Fruit fly (Drosophila melanogaster) whole organism, embryonic: ENCODE data around the gene Bicra.
A peak's percentile ranks its signal among the peaks of the same experiment; 100 is the strongest.

Experiments used
- Ada2b ChIP-seq: fragments of 200-800 bp; sonication (Bioruptor generic); IDR thresholded peaks from 2 replicates; pipeline ENCODE4 v1.3.6; 2022; ENCODE audit warnings: missing biosample characterization, missing genetic modification characterization
- B-H2 ChIP-seq: fragments of 200-800 bp; sonication (Bioruptor generic); optimal IDR thresholded peaks from 2 replicates; lab custom pipeline; 2018; ENCODE audit warnings: missing biosample characterization, mild to moderate bottlenecking, missing genetic modification characterization
- BEAF-32 ChIP-seq: fragments of 200-800 bp; sonication (Bioruptor generic); optimal IDR thresholded peaks from 3 replicates; lab custom pipeline; 2017; ENCODE audit warnings: missing biosample characterization, missing genetic modification characterization, mild to moderate bottlenecking, moderate library complexity, missing genetic modification reagents
- CG10274 ChIP-seq: fragments of 200-800 bp; sonication (Bioruptor generic); optimal IDR thresholded peaks from 3 replicates; lab custom pipeline; 2017; ENCODE audit warnings: missing biosample characterization, mild to moderate bottlenecking, missing genetic modification characterization
- CG10979 ChIP-seq: fragments of 200-800 bp; sonication (Bioruptor generic); optimal IDR thresholded peaks from 2 replicates; lab custom pipeline; 2018; ENCODE audit warnings: missing biosample characterization, mild to moderate bottlenecking, missing genetic modification characterization, moderate library complexity
- CG11085 ChIP-seq: fragments of 200-800 bp; sonication (Bioruptor generic); IDR thresholded peaks from 2 replicates; pipeline ENCODE4 v1.3.6; 2022; ENCODE audit warnings: missing biosample characterization, missing genetic modification characterization
- CG11456 ChIP-seq: fragments of 200-800 bp; sonication (Bioruptor generic); IDR thresholded peaks from 3 replicates; pipeline ENCODE4 v1.3.6; 2022; ENCODE audit warnings: missing biosample characterization, missing genetic modification characterization
- CG11504 ChIP-seq: fragments of 200-800 bp; sonication (Bioruptor generic); optimal IDR thresholded peaks from 3 replicates; lab custom pipeline; 2019; ENCODE audit warnings: missing biosample characterization, mild to moderate bottlenecking, missing genetic modification characterization, moderate library complexity
- CG12659 ChIP-seq: fragments of 200-800 bp; sonication (Bioruptor generic); optimal IDR thresholded peaks from 3 replicates; lab custom pipeline; 2017; ENCODE audit warnings: mild to moderate bottlenecking, missing biosample characterization, missing genetic modification reagents, missing genetic modification characterization
- CG12769 ChIP-seq: fragments of 200-800 bp; sonication (Bioruptor generic); optimal IDR thresholded peaks from 2 replicates; lab custom pipeline; 2019; ENCODE audit warnings: missing biosample characterization, mild to moderate bottlenecking, missing genetic modification characterization, moderate library complexity
- CG16813 ChIP-seq: fragments of 200-800 bp; sonication (Bioruptor generic); IDR thresholded peaks from 3 replicates; pipeline ENCODE4 v1.3.6; 2022; ENCODE audit warnings: missing biosample characterization, missing genetic modification characterization; ENCODE audit not compliant: partially characterized antibody
- CG16863 ChIP-seq: fragments of 200-800 bp; sonication (Bioruptor generic); optimal IDR thresholded peaks from 3 replicates; lab custom pipeline; 2016; ENCODE audit warnings: missing biosample characterization, missing genetic modification characterization
- CG17361 ChIP-seq: fragments of 200-800 bp; sonication (Bioruptor generic); IDR thresholded peaks from 3 replicates; pipeline ENCODE4 v1.3.6; 2022; ENCODE audit warnings: missing biosample characterization, missing genetic modification characterization
- CG2129 ChIP-seq: fragments of 200-800 bp; sonication (Bioruptor generic); IDR thresholded peaks from 2 replicates; pipeline ENCODE4 v1.3.6; 2022; ENCODE audit warnings: missing biosample characterization, missing genetic modification characterization; ENCODE audit not compliant: partially characterized antibody
- CG30020 ChIP-seq: fragments of 200-800 bp; optimal IDR thresholded peaks from 2 replicates; lab custom pipeline; 2019; ENCODE audit warnings: missing biosample characterization, mild to moderate bottlenecking, missing genetic modification characterization, moderate library complexity
- CG30431 ChIP-seq: fragments of 200-800 bp; sonication (Bioruptor generic); optimal IDR thresholded peaks from 2 replicates; lab custom pipeline; 2017; ENCODE audit warnings: missing biosample characterization, missing genetic modification characterization
- CG32532 ChIP-seq: fragments of 200-800 bp; sonication (Bioruptor generic); IDR thresholded peaks from 2 replicates; pipeline ENCODE4 v1.3.6; 2022; ENCODE audit warnings: missing biosample characterization, missing genetic modification characterization
- CG33213 ChIP-seq: fragments of 200-800 bp; sonication (Bioruptor generic); optimal IDR thresholded peaks from 3 replicates; lab custom pipeline; 2016; ENCODE audit warnings: missing biosample characterization, missing genetic modification characterization
- CG3407 ChIP-seq: fragments of 200-800 bp; sonication (Bioruptor generic); optimal IDR thresholded peaks from 2 replicates; lab custom pipeline; 2018; ENCODE audit warnings: missing biosample characterization, mild to moderate bottlenecking, missing genetic modification characterization
- CG4328 ChIP-seq: fragments of 200-800 bp; sonication (Bioruptor generic); optimal IDR thresholded peaks from 3 replicates; lab custom pipeline; 2017; ENCODE audit warnings: missing biosample characterization, missing genetic modification reagents, missing genetic modification characterization
- CG7271 ChIP-seq: fragments of 200-800 bp; sonication (Bioruptor generic); optimal IDR thresholded peaks from 2 replicates; lab custom pipeline; 2018; ENCODE audit warnings: missing biosample characterization, mild to moderate bottlenecking, missing genetic modification characterization, moderate library complexity
- CG8089 ChIP-seq: fragments of 200-800 bp; sonication (Bioruptor generic); optimal IDR thresholded peaks from 3 replicates; lab custom pipeline; 2016; ENCODE audit warnings: missing biosample characterization, missing genetic modification characterization
- CG8359 ChIP-seq: fragments of 200-800 bp; sonication (Bioruptor generic); optimal IDR thresholded peaks from 2 replicates; lab custom pipeline; 2017; ENCODE audit warnings: missing biosample characterization, mild to moderate bottlenecking, missing genetic modification characterization, borderline replicate concordance
- CG9215 ChIP-seq: fragments of 200-800 bp; sonication (Bioruptor generic); IDR thresholded peaks from 2 replicates; pipeline ENCODE4 v1.3.6; 2022; ENCODE audit warnings: missing biosample characterization, missing genetic modification characterization
- CG9817 ChIP-seq: fragments of 200-800 bp; sonication (Bioruptor generic); optimal IDR thresholded peaks from 2 replicates; lab custom pipeline; 2018; ENCODE audit warnings: missing biosample characterization, mild to moderate bottlenecking, missing genetic modification characterization, moderate library complexity
- CHES-1-like ChIP-seq: fragments of 200-800 bp; sonication (Bioruptor generic); optimal IDR thresholded peaks from 2 replicates; lab custom pipeline; 2016; ENCODE audit warnings: missing biosample characterization, missing genetic modification characterization
- Elba2 ChIP-seq: fragments of 200-800 bp; sonication (Bioruptor generic); optimal IDR thresholded peaks from 3 replicates; lab custom pipeline; 2016; ENCODE audit warnings: missing biosample characterization, missing genetic modification characterization
- Fer2 ChIP-seq: fragments of 200-800 bp; sonication (Bioruptor generic); optimal IDR thresholded peaks from 2 replicates; lab custom pipeline; 2018; ENCODE audit warnings: missing biosample characterization, mild to moderate bottlenecking, missing genetic modification characterization, moderate library complexity
- HmgD ChIP-seq: fragments of 200-800 bp; sonication (Bioruptor generic); optimal IDR thresholded peaks from 3 replicates; lab custom pipeline; 2016; ENCODE audit warnings: missing biosample characterization, missing genetic modification characterization
- HmgZ ChIP-seq: fragments of 200-800 bp; sonication (Bioruptor generic); optimal IDR thresholded peaks from 2 replicates; lab custom pipeline; 2018; ENCODE audit warnings: missing biosample characterization, mild to moderate bottlenecking, missing genetic modification characterization
- Med ChIP-seq: fragments of 200-800 bp; sonication (Bioruptor generic); peaks from one replicate; lab custom pipeline; 2016; ENCODE audit warnings: missing biosample characterization, missing genetic modification characterization, mild to moderate bottlenecking, inconsistent platforms, moderate library complexity
- NC2β ChIP-seq: fragments of 200-800 bp; sonication (Bioruptor generic); optimal IDR thresholded peaks from 2 replicates; lab custom pipeline; 2016; ENCODE audit warnings: missing biosample characterization, missing genetic modification characterization
- Sox102F ChIP-seq: fragments of 200-800 bp; sonication (Bioruptor generic); optimal IDR thresholded peaks from 2 replicates; lab custom pipeline; 2018; ENCODE audit warnings: missing biosample characterization, mild to moderate bottlenecking, missing genetic modification characterization, moderate library complexity
- Stat92E ChIP-seq, 3 experiments: fragments of >200 bp in 2 of 3; fragments of 200-800 bp in 1 of 3; sonication (Bioruptor generic) in 1 of 3; optimal IDR thresholded peaks; 2 replicates each; lab custom pipeline; 2017 to 2019; ENCODE audit warnings: missing biosample characterization in 3 of 3, missing genetic modification characterization in 3 of 3, mild to moderate bottlenecking in 1 of 3, moderate library complexity in 1 of 3
- aop ChIP-seq: fragments of 200-800 bp; sonication (Bioruptor generic); IDR thresholded peaks from 2 replicates; pipeline ENCODE4 v1.3.6; 2022; ENCODE audit warnings: missing biosample characterization, missing genetic modification characterization
- caup ChIP-seq: fragments of 200-800 bp; sonication (Bioruptor generic); optimal IDR thresholded peaks from 3 replicates; lab custom pipeline; 2017; ENCODE audit warnings: missing biosample characterization, mild to moderate bottlenecking, missing genetic modification characterization, moderate library complexity; ENCODE audit not compliant: severe bottlenecking
- chn ChIP-seq: fragments of 200-800 bp; sonication (Bioruptor generic); optimal IDR thresholded peaks from 2 replicates; lab custom pipeline; 2016; ENCODE audit warnings: missing biosample characterization, missing genetic modification characterization
- danr ChIP-seq: fragments of 200-800 bp; sonication (Bioruptor generic); IDR thresholded peaks from 2 replicates; pipeline ENCODE4 v1.3.6; 2022; ENCODE audit warnings: missing biosample characterization, missing genetic modification characterization
- dysf ChIP-seq: fragments of 200-800 bp; sonication (Bioruptor generic); IDR thresholded peaks from 3 replicates; pipeline ENCODE4 v1.3.6; 2022; ENCODE audit warnings: missing biosample characterization, missing genetic modification characterization
- exex ChIP-seq: fragments of 200-800 bp; sonication (Bioruptor generic); optimal IDR thresholded peaks from 4 replicates; lab custom pipeline; 2018; ENCODE audit warnings: missing biosample characterization, mild to moderate bottlenecking, missing genetic modification characterization, moderate library complexity
- jing ChIP-seq: fragments of 200-800 bp; sonication (Bioruptor generic); optimal IDR thresholded peaks from 2 replicates; lab custom pipeline; 2018; ENCODE audit warnings: missing biosample characterization, mild to moderate bottlenecking, missing genetic modification characterization
- nom ChIP-seq: fragments of 200-800 bp; sonication (Bioruptor generic); optimal IDR thresholded peaks from 2 replicates; lab custom pipeline; 2017; ENCODE audit warnings: missing biosample characterization, missing genetic modification characterization, mild to moderate bottlenecking, moderate library complexity, missing genetic modification reagents
- pzg ChIP-seq: fragments of 200-800 bp; sonication (Bioruptor generic); optimal IDR thresholded peaks from 3 replicates; lab custom pipeline; 2018; ENCODE audit warnings: missing biosample characterization, mild to moderate bottlenecking, missing genetic modification characterization, moderate library complexity
- schlank ChIP-seq: fragments of 200-800 bp; sonication (Bioruptor generic); optimal IDR thresholded peaks from 2 replicates; lab custom pipeline; 2018; ENCODE audit warnings: missing biosample characterization, mild to moderate bottlenecking, missing genetic modification characterization
- scrt ChIP-seq: fragments of 200-800 bp; sonication (Bioruptor generic); optimal IDR thresholded peaks from 2 replicates; lab custom pipeline; 2018; ENCODE audit warnings: missing biosample characterization, mild to moderate bottlenecking, missing genetic modification characterization, moderate library complexity
- sr ChIP-seq: fragments of 200-800 bp; sonication (Bioruptor generic); IDR thresholded peaks from 3 replicates; pipeline ENCODE4 v1.3.6; 2022; ENCODE audit warnings: missing biosample characterization, missing genetic modification characterization
- tll ChIP-seq, 2 experiments: fragments of 200-800 bp in 1 of 2; fragments of >200 bp in 1 of 2; sonication (Bioruptor generic) in 1 of 2; optimal IDR thresholded peaks; 2 replicates each; lab custom pipeline; 2017 to 2019; ENCODE audit warnings: missing biosample characterization in 2 of 2, missing genetic modification characterization in 2 of 2, mild to moderate bottlenecking in 1 of 2, moderate library complexity in 1 of 2
- tna ChIP-seq: fragments of 200-800 bp; sonication (Bioruptor generic); IDR thresholded peaks from 2 replicates; pipeline ENCODE4 v1.3.6; 2022; ENCODE audit warnings: missing biosample characterization, missing genetic modification characterization; ENCODE audit not compliant: partially characterized antibody

Bicra gene

DNA sequence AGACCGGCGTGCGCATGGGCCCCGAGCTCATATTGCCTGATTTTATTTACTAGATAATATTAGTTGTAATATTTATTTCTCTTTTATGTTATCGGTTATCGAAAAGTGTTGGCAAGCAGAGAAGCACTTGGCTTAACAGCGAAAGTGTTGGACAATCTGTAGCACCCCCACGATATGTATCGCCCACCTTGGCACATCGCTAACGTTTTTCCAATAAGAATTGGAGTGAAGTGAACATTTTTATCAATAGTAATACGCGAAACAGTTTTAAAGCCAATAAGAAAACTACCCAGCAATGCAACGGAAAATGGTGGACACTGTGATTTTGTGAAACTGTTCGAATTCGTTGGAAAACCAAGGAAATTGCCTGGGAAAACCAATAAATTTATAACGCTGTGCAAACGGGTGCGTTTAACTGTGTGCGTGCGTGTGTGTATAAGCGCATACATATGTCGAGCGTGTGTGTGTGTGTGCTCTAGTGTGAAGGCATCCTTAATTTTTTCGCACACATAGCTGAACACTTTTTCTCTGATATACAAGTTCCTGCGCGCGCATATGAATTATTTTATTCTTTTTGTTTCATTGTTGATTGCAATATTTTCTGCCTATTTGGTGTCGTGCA is 23.8 kb upstream of the Bicra start, which contains the start of the genes Slu7 and Pkc98E (continued):
- TF ChIP-seq CG10274 (GFP tag; lab: Kevin White, UChicago) = no peak
- no peak for TF ChIP-seq danr
- peak; percentile 66 for TF ChIP-seq CHES-1-like (GFP tag; lab: Kevin White, UChicago)
- TF ChIP-seq scrt (GFP tag; lab: Kevin White, UChicago) = peak; percentile 19
- TF ChIP-seq B-H2 (GFP tag; lab: Kevin White, UChicago) = peak; percentile 80
- TF ChIP-seq schlank = peak; percentile 10
- peak; percentile 96 for TF ChIP-seq Med (GFP tag; lab: Kevin White, UChicago)
- TF ChIP-seq chn (GFP tag; lab: Kevin White, UChicago) = peak; percentile 74
- no peak for TF ChIP-seq CG7271 (tag; lab: Kevin White, UChicago)
- no peak for TF ChIP-seq CG16863 (GFP tag; lab: Kevin White, UChicago)
- peak; percentile 33; the same call in 1 of the 3 replicates for TF ChIP-seq sr
- no peak for TF ChIP-seq Fer2 (tag; lab: Kevin White, UChicago)
- TF ChIP-seq CG33213 (GFP tag; lab: Kevin White, UChicago) = peak; percentile 59
- TF ChIP-seq tll (GFP tag; optimal IDR thresholded peaks at IDR 0.05; lab: Kevin White, UChicago) = no peak
- peak; percentile 50 for TF ChIP-seq HmgD (GFP tag; lab: Kevin White, UChicago)
- TF ChIP-seq CG11085 (GFP tag; lab: Robert Waterston, UW) = peak; percentile 55
- peak; percentile 14; the same call in 2 of the 3 replicates for TF ChIP-seq CG17361 (GFP tag; lab: Robert Waterston, UW)
- no peak for TF ChIP-seq jing
- peak; percentile 19 for TF ChIP-seq Sox102F (GFP tag; lab: Kevin White, UChicago)
- TF ChIP-seq dysf = 0 out of 3 replicates have a peak, but pooled peaks have one; percentile 27
- TF ChIP-seq CG30431 (GFP tag; lab: Kevin White, UChicago) = peak; percentile 16
- TF ChIP-seq NC2β = peak; percentile 37
- TF ChIP-seq HmgZ (tag; lab: Kevin White, UChicago) = peak; percentile 73
- peak in 1 of 3 experiments; percentile 28 for TF ChIP-seq Stat92E (GFP tag; optimal IDR thresholded peaks at IDR 0.05; lab: Kevin White, UChicago)
- TF ChIP-seq tna (GFP tag; lab: Robert Waterston, UW) = peak; percentile 82
- TF ChIP-seq CG3407 (GFP tag; lab: Kevin White, UChicago) = no peak
- TF ChIP-seq CG32532 (GFP tag; lab: Robert Waterston, UW) = peak; percentile 74; the same call in 1 of the 2 replicates
- peak; percentile 72 for TF ChIP-seq caup
- TF ChIP-seq CG8089 = peak; percentile 47
- peak; percentile 65 for TF ChIP-seq CG9215 (GFP tag; lab: Robert Waterston, UW)
- TF ChIP-seq CG11504 = peak; percentile 42
- peak; percentile 93 for TF ChIP-seq BEAF-32 (GFP tag; lab: Kevin White, UChicago)
- TF ChIP-seq CG11456 (GFP tag; lab: Robert Waterston, UW) = peak; percentile 74
- TF ChIP-seq CG16813 = peak; percentile 91
- peak; percentile 39 for TF ChIP-seq CG9817 (tag; lab: Kevin White, UChicago)
- TF ChIP-seq CG12659 (GFP tag; lab: Kevin White, UChicago) = peak; percentile 89
- TF ChIP-seq CG4328 (GFP tag; lab: Kevin White, UChicago) = peak; percentile 15
- peak; percentile 13; the same call in 1 of the 2 replicates for TF ChIP-seq Ada2b (GFP tag; lab: Robert Waterston, UW)
- TF ChIP-seq CG30020 (tag; lab: Kevin White, UChicago) = peak; percentile 10
- TF ChIP-seq nom (GFP tag; lab: Kevin White, UChicago) = no peak
- peak; percentile 91 for TF ChIP-seq pzg (GFP tag; lab: Kevin White, UChicago)
- TF ChIP-seq Elba2 (GFP tag; lab: Kevin White, UChicago) = peak; percentile 99
- TF ChIP-seq CG8359 (GFP tag; lab: Kevin White, UChicago) = no peak
- no peak for TF ChIP-seq exex (tag; lab: Kevin White, UChicago)
- TF ChIP-seq CG10979 = no peak
- no peak for TF ChIP-seq CG12769 (tag; lab: Kevin White, UChicago)
- no peak for TF ChIP-seq aop (GFP tag; lab: Robert Waterston, UW)
- TF ChIP-seq CG2129 (GFP tag; lab: Robert Waterston, UW) = peak; percentile 62
